Worm (Caenorhabditis elegans) whole organism, late embryonic: ENCODE results near the gene far-7.

Source experiments
- C08G9.2 ChIP-seq: sonication (generic microtip); optimal IDR thresholded peaks from 2 replicates; lab custom pipeline; 2016; ENCODE audit warnings: mild to moderate bottlenecking, missing genetic modification characterization, moderate library complexity, missing compliant biosample characterization
- C38D4.7 ChIP-seq: fragments of 200-800 bp; sonication (Bioruptor generic); optimal IDR thresholded peaks from 2 replicates; lab custom pipeline; 2018; ENCODE audit warnings: mild to moderate bottlenecking, missing genetic modification characterization, moderate library complexity, missing compliant biosample characterization
- K09A11.1 ChIP-seq: sonication (generic microtip); optimal IDR thresholded peaks from 2 replicates; lab custom pipeline; 2017; ENCODE audit warnings: antibody characterized with exemption, mild to moderate bottlenecking, missing genetic modification characterization, missing compliant biosample characterization; ENCODE audit not compliant: insufficient read depth
- ahr-1 ChIP-seq: sonication (generic microtip); optimal IDR thresholded peaks from 2 replicates; lab custom pipeline; 2016; ENCODE audit warnings: missing genetic modification characterization, missing compliant biosample characterization
- ama-1 ChIP-seq: fragments of 150-350 bp; optimal IDR thresholded peaks from 2 replicates; lab custom pipeline; 2014
- ceh-19 ChIP-seq: fragments of 200-800 bp; sonication (Bioruptor generic); optimal IDR thresholded peaks from 2 replicates; lab custom pipeline; 2018; ENCODE audit warnings: mild to moderate bottlenecking, missing genetic modification characterization, missing compliant biosample characterization
- ceh-24 ChIP-seq: sonication (generic microtip); optimal IDR thresholded peaks from 2 replicates; lab custom pipeline; 2016; ENCODE audit warnings: mild to moderate bottlenecking, missing genetic modification characterization, missing compliant biosample characterization
- ceh-31 ChIP-seq: sonication (generic microtip); optimal IDR thresholded peaks from 2 replicates; lab custom pipeline; 2016; ENCODE audit warnings: missing genetic modification characterization, missing compliant biosample characterization
- ceh-34 ChIP-seq: sonication (generic microtip); optimal IDR thresholded peaks from 2 replicates; lab custom pipeline; 2016; ENCODE audit warnings: mild to moderate bottlenecking, missing genetic modification characterization, missing compliant biosample characterization
- ceh-48 ChIP-seq: sonication (generic microtip); optimal IDR thresholded peaks from 2 replicates; lab custom pipeline; 2016; ENCODE audit warnings: missing genetic modification characterization, inconsistent platforms, missing compliant biosample characterization
- ceh-6 ChIP-seq: fragments of 200-800 bp; sonication (Bioruptor generic); optimal IDR thresholded peaks from 2 replicates; lab custom pipeline; 2018; ENCODE audit warnings: mild to moderate bottlenecking, missing genetic modification characterization, missing compliant biosample characterization
- ceh-9 ChIP-seq: sonication (generic microtip); optimal IDR thresholded peaks from 2 replicates; lab custom pipeline; 2016; ENCODE audit warnings: mild to moderate bottlenecking, missing genetic modification characterization, inconsistent platforms, missing compliant biosample characterization
- che-1 ChIP-seq: sonication (generic microtip); optimal IDR thresholded peaks from 2 replicates; lab custom pipeline; 2016; ENCODE audit warnings: mild to moderate bottlenecking, missing genetic modification characterization, missing compliant biosample characterization
- dve-1 ChIP-seq: sonication (generic microtip); optimal IDR thresholded peaks from 2 replicates; lab custom pipeline; 2017; ENCODE audit warnings: antibody characterized with exemption, mild to moderate bottlenecking, missing genetic modification characterization, missing compliant biosample characterization
- elt-2 ChIP-seq: sonication (generic microtip); optimal IDR thresholded peaks from 2 replicates; lab custom pipeline; 2016; ENCODE audit warnings: missing genetic modification reagents, missing genetic modification characterization, missing compliant biosample characterization
- elt-4 ChIP-seq: sonication (generic microtip); optimal IDR thresholded peaks from 2 replicates; lab custom pipeline; 2016; ENCODE audit warnings: missing genetic modification characterization, missing compliant biosample characterization
- ets-4 ChIP-seq: sonication (generic microtip); optimal IDR thresholded peaks from 2 replicates; lab custom pipeline; 2016; ENCODE audit warnings: missing genetic modification characterization, missing compliant biosample characterization
- fax-1 ChIP-seq: sonication (generic microtip); optimal IDR thresholded peaks from 2 replicates; lab custom pipeline; 2016; ENCODE audit warnings: missing genotype, missing genetic modification characterization, missing compliant biosample characterization
- hlh-13 ChIP-seq: fragments of 200-800 bp; sonication (Bioruptor generic); optimal IDR thresholded peaks from 2 replicates; lab custom pipeline; 2018; ENCODE audit warnings: mild to moderate bottlenecking, missing genetic modification characterization, missing compliant biosample characterization
- hlh-30 ChIP-seq: sonication (generic microtip); optimal IDR thresholded peaks from 2 replicates; lab custom pipeline; 2017; ENCODE audit warnings: antibody characterized with exemption, missing genetic modification characterization, missing compliant biosample characterization; ENCODE audit not compliant: insufficient read depth
- hlh-6 ChIP-seq: sonication (generic microtip); optimal IDR thresholded peaks from 2 replicates; lab custom pipeline; 2016; ENCODE audit warnings: missing genotype, missing genetic modification characterization, missing compliant biosample characterization
- npax-4 ChIP-seq: sonication (generic microtip); optimal IDR thresholded peaks from 2 replicates; lab custom pipeline; 2016; ENCODE audit warnings: missing genetic modification characterization, missing compliant biosample characterization
- pag-3 ChIP-seq: sonication (generic microtip); optimal IDR thresholded peaks from 2 replicates; lab custom pipeline; 2016; ENCODE audit warnings: missing compliant biosample characterization, missing genetic modification characterization, borderline replicate concordance
- pat-9 ChIP-seq: fragments of 200-800 bp; sonication (Bioruptor generic); optimal IDR thresholded peaks from 2 replicates; lab custom pipeline; 2018; ENCODE audit warnings: mild to moderate bottlenecking, missing genetic modification characterization, moderate library complexity, missing compliant biosample characterization
- pax-1 ChIP-seq: fragments of 150-350 bp; optimal IDR thresholded peaks from 2 replicates; lab custom pipeline; 2014; ENCODE audit warnings: missing biosample characterization, missing genetic modification characterization
- pha-4 ChIP-seq: fragments of 150-350 bp; optimal IDR thresholded peaks from 2 replicates; lab custom pipeline; 2018; ENCODE audit warnings: missing biosample characterization, missing genetic modification reagents, missing genetic modification characterization
- rnt-1 ChIP-seq: sonication (generic microtip); optimal IDR thresholded peaks from 2 replicates; lab custom pipeline; 2016; ENCODE audit warnings: missing genetic modification characterization, missing compliant biosample characterization
- sox-2 ChIP-seq: fragments of 200-800 bp; sonication (Bioruptor generic); IDR thresholded peaks from 2 replicates; pipeline ENCODE4 v1.3.6; 2022; ENCODE audit warnings: missing genetic modification reagents, missing genetic modification characterization, missing compliant biosample characterization
- sox-4 ChIP-seq: sonication (generic microtip); optimal IDR thresholded peaks from 2 replicates; lab custom pipeline; 2017; ENCODE audit warnings: mild to moderate bottlenecking, missing genetic modification characterization, inconsistent platforms, missing compliant biosample characterization
- syd-9 ChIP-seq: sonication (generic microtip); optimal IDR thresholded peaks from 2 replicates; lab custom pipeline; 2016; ENCODE audit warnings: mild to moderate bottlenecking, missing genetic modification characterization, moderate library complexity, missing compliant biosample characterization
- tbx-7 ChIP-seq: sonication (generic microtip); optimal IDR thresholded peaks from 2 replicates; lab custom pipeline; 2016; ENCODE audit warnings: missing genotype, missing genetic modification characterization, missing compliant biosample characterization
- zip-5 ChIP-seq: sonication (generic microtip); optimal IDR thresholded peaks from 2 replicates; lab custom pipeline; 2016; ENCODE audit warnings: missing genetic modification characterization, missing compliant biosample characterization
- ztf-16 ChIP-seq: sonication (generic microtip); optimal IDR thresholded peaks from 2 replicates; lab custom pipeline; 2017; ENCODE audit warnings: missing genetic modification characterization, missing compliant biosample characterization

far-7 gene

ce11 chrII:294606-295005, 25.0 kb upstream of the far-7 start, which contains the start of gene B0432.11:
Gene B0432.11, minus strand, starts transcription at chrII:294706.
- TF ChIP-seq hlh-6: no peak
- TF ChIP-seq ets-4 (tag; lab: Kevin White, UChicago): no peak
- no peak for TF ChIP-seq sox-2 (GFP tag; lab: Robert Waterston, UW)
- no peak for TF ChIP-seq pax-1
- no peak for TF ChIP-seq che-1 (tag; lab: Kevin White, UChicago)

- TF ChIP-seq ceh-9: no peak
Measured at ce11 chrII:296911-297440, 22.6 kb upstream of the far-7 start, which contains the start of the genes clec-117 and B0432.1. Gene clec-117, minus strand, starts transcription at chrII:297011. Gene B0432.1, plus strand, starts transcription at chrII:297390.

- TF ChIP-seq dve-1 (no peak), zip-5 (tag; lab: Kevin White, UChicago) (no peak), ahr-1 (no peak), elt-4 (tag; lab: Kevin White, UChicago) (no peak), ceh-34 (tag; lab: Kevin White, UChicago) (no peak), pat-9 (no peak), ceh-48 (no peak), ceh-6 (GFP tag; lab: Kevin White, UChicago) (no peak), ceh-19 (no peak), ceh-24 (tag; lab: Kevin White, UChicago) (no peak), fax-1 (tag; lab: Kevin White, UChicago) (no peak), pax-1 (no peak), ceh-31 (tag; lab: Kevin White, UChicago) (no peak), elt-2 (tag; lab: Kevin White, UChicago) (no peak), syd-9 (tag; lab: Kevin White, UChicago) (no peak), ets-4 (tag; lab: Kevin White, UChicago) (no peak), npax-4 (no peak)
- TF ChIP-seq, all 69 proteins: peak for 0
Measured at ce11 chrII:299684-300083, 19.9 kb upstream of the far-7 start, which contains the start of gene K01A2.6. Gene K01A2.6, plus strand, starts transcription at chrII:299984.

ce11 chrII:300977-301772, 18.4 kb upstream of the far-7 start, which contains the start of gene K01A2.5:
Gene K01A2.5, plus strand, starts transcription at chrII:301273.
- TF ChIP-seq hlh-13 (GFP tag; lab: Kevin White, UChicago) (no peak), pha-4 (tag; lab: Kevin White, UChicago) (no peak), ama-1 (lab: Kevin White, UChicago) (no peak), ztf-16 (tag; lab: Kevin White, UChicago) (no peak), pag-3 (no peak), hlh-30 (peak; percentile 34), sox-4 (no peak), rnt-1 (tag; lab: Kevin White, UChicago) (peak; percentile 55), K09A11.1 (no peak), tbx-7 (tag; lab: Kevin White, UChicago) (no peak)
- TF ChIP-seq, all 69 proteins: peak for 2

ce11 chrII:303927-304711, 15.5 kb upstream of the far-7 start:
- TF ChIP-seq fax-1 (tag; lab: Kevin White, UChicago) (no peak), C08G9.2 (peak; percentile 24), C38D4.7 (GFP tag; lab: Kevin White, UChicago) (peak; percentile 15), elt-4 (tag; lab: Kevin White, UChicago) (peak; percentile 57)
